Worm (Caenorhabditis elegans) whole organism, early embryonic: ENCODE measurements around the gene gtr-1.
A peak's percentile ranks its signal among the peaks of the same experiment; 100 is the strongest.

Experiments
- B0310.2 ChIP-seq: sonication (generic microtip); optimal IDR thresholded peaks from 2 replicates; lab custom pipeline; 2016; ENCODE audit warnings: mild to moderate bottlenecking, missing genetic modification characterization, missing compliant biosample characterization
- F13C5.2 ChIP-seq: sonication (generic microtip); optimal IDR thresholded peaks from 2 replicates; lab custom pipeline; 2017; ENCODE audit warnings: mild to moderate bottlenecking, missing genetic modification characterization, inconsistent platforms, missing compliant biosample characterization
- aly-1 ChIP-seq: sonication (generic microtip); optimal IDR thresholded peaks from 2 replicates; lab custom pipeline; 2016; ENCODE audit warnings: missing genetic modification characterization, missing compliant biosample characterization
- ama-1 ChIP-seq: fragments of 150-350 bp; optimal IDR thresholded peaks from 2 replicates; lab custom pipeline; 2014
- ceh-13 ChIP-seq: fragments of 200-800 bp; sonication (Bioruptor generic); optimal IDR thresholded peaks from 2 replicates; lab custom pipeline; 2018; ENCODE audit warnings: mild to moderate bottlenecking, missing genetic modification characterization, missing compliant biosample characterization
- ceh-36 ChIP-seq: sonication (generic microtip); optimal IDR thresholded peaks from 2 replicates; lab custom pipeline; 2016; ENCODE audit warnings: missing genetic modification characterization, inconsistent platforms, missing compliant biosample characterization
- ets-7 ChIP-seq: sonication (generic microtip); optimal IDR thresholded peaks from 2 replicates; lab custom pipeline; 2016; ENCODE audit warnings: missing genotype, missing genetic modification characterization, missing compliant biosample characterization
- flt-1 ChIP-seq: fragments of 200-800 bp; sonication (Bioruptor generic); IDR thresholded peaks from 2 replicates; pipeline ENCODE4 v1.3.6; 2022; ENCODE audit warnings: missing genetic modification characterization, missing compliant biosample characterization
- hmbx-1 ChIP-seq: sonication (generic microtip); optimal IDR thresholded peaks from 2 replicates; lab custom pipeline; 2016; ENCODE audit warnings: mild to moderate bottlenecking, missing genetic modification characterization, missing compliant biosample characterization
- hmg-4 ChIP-seq: fragments of 200-800 bp; sonication (Bioruptor generic); optimal IDR thresholded peaks from 2 replicates; lab custom pipeline; 2018; ENCODE audit warnings: mild to moderate bottlenecking, missing genetic modification characterization, missing compliant biosample characterization
- hnd-1 ChIP-seq: sonication (generic microtip); optimal IDR thresholded peaks from 2 replicates; lab custom pipeline; 2016; ENCODE audit warnings: missing genetic modification characterization, missing compliant biosample characterization
- pes-1 ChIP-seq: fragments of 200-800 bp; sonication (Bioruptor generic); IDR thresholded peaks from 2 replicates; pipeline ENCODE4 v1.3.6; 2022; ENCODE audit warnings: missing genetic modification reagents, missing genetic modification characterization, missing compliant biosample characterization
- scrt-1 ChIP-seq: fragments of 200-800 bp; sonication (Bioruptor generic); IDR thresholded peaks from 2 replicates; pipeline ENCODE4 v1.3.6; 2022; ENCODE audit warnings: missing genetic modification characterization, missing compliant biosample characterization
- sea-1 ChIP-seq: fragments of 200-800 bp; sonication (Bioruptor generic); conservative IDR thresholded peaks from 2 replicates; pipeline ENCODE4 v1.3.6; 2022; ENCODE audit warnings: missing genetic modification characterization, missing compliant biosample characterization
- tbx-11 ChIP-seq: fragments of 200-800 bp; sonication (Bioruptor generic); IDR thresholded peaks from 2 replicates; pipeline ENCODE4 v1.3.6; 2022; ENCODE audit warnings: missing genetic modification characterization, missing compliant biosample characterization
- tbx-37 ChIP-seq: fragments of 200-800 bp; sonication (Bioruptor generic); conservative IDR thresholded peaks from 2 replicates; pipeline ENCODE4 v1.3.6; 2022; ENCODE audit warnings: missing genetic modification reagents, missing genetic modification characterization, missing compliant biosample characterization
- tra-4 ChIP-seq: sonication (generic microtip); optimal IDR thresholded peaks from 2 replicates; lab custom pipeline; 2017; ENCODE audit warnings: missing genetic modification characterization, missing compliant biosample characterization

Gene gtr-1

ce11 chrX:790593-790992 is 12.0 kb upstream of the gtr-1 start:
- TF ChIP-seq tbx-37 (GFP tag; lab: Robert Waterston, UW) (no peak), hnd-1 (tag; lab: Kevin White, UChicago) (no peak), tra-4 (no peak), tbx-11 (GFP tag; lab: Robert Waterston, UW) (no peak), ceh-13 (GFP tag; lab: Kevin White, UChicago) (no peak)

- TF ChIP-seq sea-1 (GFP tag; lab: Robert Waterston, UW) (peak; percentile 72; the same call in 1 of the 2 replicates), pes-1 (GFP tag; lab: Robert Waterston, UW) (peak; percentile 78), scrt-1 (peak; percentile 75), ceh-13 (GFP tag; lab: Kevin White, UChicago) (peak; percentile 52), tra-4 (no peak), flt-1 (GFP tag; lab: Robert Waterston, UW) (peak; percentile 63), hmbx-1 (tag; lab: Kevin White, UChicago) (no peak), tbx-11 (GFP tag; lab: Robert Waterston, UW) (peak; percentile 70; the same call in 1 of the 2 replicates), hmg-4 (GFP tag; lab: Kevin White, UChicago) (no peak), aly-1 (tag; lab: Kevin White, UChicago) (peak; percentile 29), F13C5.2 (peak; percentile 99)
Measured at ce11 chrX:806515-806914, 3.9 kb downstream of the gtr-1 start.

- TF ChIP-seq hnd-1 (tag; lab: Kevin White, UChicago): no peak
- no peak for TF ChIP-seq hmbx-1 (tag; lab: Kevin White, UChicago)
- no peak for TF ChIP-seq ets-7 (tag; lab: Kevin White, UChicago)
- no peak for TF ChIP-seq tbx-11 (GFP tag; lab: Robert Waterston, UW)
- no peak for TF ChIP-seq ama-1 (lab: Kevin White, UChicago)
- TF ChIP-seq pes-1 (GFP tag; lab: Robert Waterston, UW): no peak
- no peak for TF ChIP-seq flt-1 (GFP tag; lab: Robert Waterston, UW)
- TF ChIP-seq hmg-4 (GFP tag; lab: Kevin White, UChicago): no peak
- no peak for TF ChIP-seq ceh-13 (GFP tag; lab: Kevin White, UChicago)
- no peak for TF ChIP-seq tra-4
- no peak for TF ChIP-seq aly-1 (tag; lab: Kevin White, UChicago)
- no peak for TF ChIP-seq F13C5.2
- TF ChIP-seq sea-1 (GFP tag; lab: Robert Waterston, UW): no peak
- TF ChIP-seq ceh-36 (tag; lab: Kevin White, UChicago): no peak
- TF ChIP-seq tbx-37 (GFP tag; lab: Robert Waterston, UW): no peak
Measured at ce11 chrX:810694-811093, 8.1 kb downstream of the gtr-1 start, which contains the start of gene F25E2.2. TSS of gene F25E2.2 (minus strand) at chrX:810794.

ce11 chrX:812264-812663 is 9.7 kb downstream of the gtr-1 start:
- no peak for TF ChIP-seq ceh-13 (GFP tag; lab: Kevin White, UChicago)
- TF ChIP-seq flt-1 (GFP tag; lab: Robert Waterston, UW): no peak
- no peak for TF ChIP-seq tbx-37 (GFP tag; lab: Robert Waterston, UW)
- no peak for TF ChIP-seq ets-7 (tag; lab: Kevin White, UChicago)
- no peak for TF ChIP-seq hmg-4 (GFP tag; lab: Kevin White, UChicago)
- no peak for TF ChIP-seq sea-1 (GFP tag; lab: Robert Waterston, UW)
- no peak for TF ChIP-seq pes-1 (GFP tag; lab: Robert Waterston, UW)
- no peak for TF ChIP-seq ceh-36 (tag; lab: Kevin White, UChicago)

- TF ChIP-seq tbx-11 (GFP tag; lab: Robert Waterston, UW): no peak
- TF ChIP-seq sea-1 (GFP tag; lab: Robert Waterston, UW): no peak
- TF ChIP-seq flt-1 (GFP tag; lab: Robert Waterston, UW): no peak
- no peak for TF ChIP-seq ceh-36 (tag; lab: Kevin White, UChicago)
- no peak for TF ChIP-seq hnd-1 (tag; lab: Kevin White, UChicago)
- TF ChIP-seq ceh-13 (GFP tag; lab: Kevin White, UChicago): no peak
Measured at ce11 chrX:813063-813462, 10.5 kb downstream of the gtr-1 start, which contains the start of gene F25E2.3. TSS of gene F25E2.3 (minus strand) at chrX:813163.

- TF ChIP-seq aly-1 (tag; lab: Kevin White, UChicago): no peak
- TF ChIP-seq tbx-37 (GFP tag; lab: Robert Waterston, UW): no peak
- TF ChIP-seq F13C5.2: no peak
- TF ChIP-seq sea-1 (GFP tag; lab: Robert Waterston, UW): no peak
- no peak for TF ChIP-seq hnd-1 (tag; lab: Kevin White, UChicago)
- no peak for TF ChIP-seq tra-4
- TF ChIP-seq tbx-11 (GFP tag; lab: Robert Waterston, UW): no peak
- TF ChIP-seq hmbx-1 (tag; lab: Kevin White, UChicago): no peak
- TF ChIP-seq pes-1 (GFP tag; lab: Robert Waterston, UW): no peak
- TF ChIP-seq ceh-36 (tag; lab: Kevin White, UChicago): no peak
- TF ChIP-seq hmg-4 (GFP tag; lab: Kevin White, UChicago): no peak
- TF ChIP-seq flt-1 (GFP tag; lab: Robert Waterston, UW): no peak
Measured at ce11 chrX:815929-816328, 13.4 kb downstream of the gtr-1 start, which contains the start of gene ifd-2. TSS of gene ifd-2 (minus strand) at chrX:815929.

- TF ChIP-seq hnd-1 (tag; lab: Kevin White, UChicago) (no peak), ceh-13 (GFP tag; lab: Kevin White, UChicago) (no peak), hmg-4 (GFP tag; lab: Kevin White, UChicago) (no peak), ama-1 (lab: Kevin White, UChicago) (no peak), ets-7 (tag; lab: Kevin White, UChicago) (no peak), ceh-36 (tag; lab: Kevin White, UChicago) (no peak), F13C5.2 (no peak), tbx-11 (GFP tag; lab: Robert Waterston, UW) (no peak), tra-4 (no peak), pes-1 (GFP tag; lab: Robert Waterston, UW) (no peak), B0310.2 (tag; lab: Kevin White, UChicago) (no peak), hmbx-1 (tag; lab: Kevin White, UChicago) (no peak), flt-1 (GFP tag; lab: Robert Waterston, UW) (no peak), sea-1 (GFP tag; lab: Robert Waterston, UW) (no peak), scrt-1 (no peak), tbx-37 (GFP tag; lab: Robert Waterston, UW) (no peak), aly-1 (tag; lab: Kevin White, UChicago) (no peak)
Measured at ce11 chrX:817984-818383, 15.4 kb downstream of the gtr-1 start.
